Fruit fly (Drosophila melanogaster): ENCODE measurements around the gene laf.

laf gene

DNA sequence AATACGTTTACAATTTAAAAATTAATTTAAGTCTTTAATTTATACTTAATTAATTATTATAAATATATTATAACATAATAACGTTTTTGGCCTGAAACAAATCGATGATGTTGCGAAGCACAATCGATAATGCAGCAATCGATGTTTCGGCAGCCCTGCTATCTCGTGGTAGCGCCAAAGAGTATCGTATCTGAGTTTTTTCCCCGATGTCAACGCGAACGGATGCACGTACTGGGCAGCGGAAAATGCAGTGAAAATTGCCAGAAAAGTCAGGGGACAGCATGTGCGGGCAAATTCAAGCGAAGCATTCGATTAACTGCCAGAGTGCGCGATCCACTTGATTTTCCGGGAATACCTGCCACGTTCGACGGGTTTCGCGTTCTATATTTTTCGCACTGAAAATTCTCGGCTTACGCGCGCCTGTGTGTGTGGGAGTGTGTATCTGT lies 32.1 kb upstream of the laf start, which contains the start of gene Cdep (continued):
- TF ChIP-seq CG9215 (GFP tag; IDR thresholded peaks at IDR 0.05) (no peak), CG18764 (GFP tag; optimal IDR thresholded peaks at IDR 0.05) (peak; percentile 38), Nf-YA (GFP tag; IDR thresholded peaks at IDR 0.05) (no peak), pho (GFP tag; optimal IDR thresholded peaks at IDR 0.05) (no peak), jumu (GFP tag; optimal IDR thresholded peaks at IDR 0.05) (no peak), Jarid2 (GFP tag; optimal IDR thresholded peaks at IDR 0.05) (peak; percentile 80), fu2 (GFP tag; optimal IDR thresholded peaks at IDR 0.05) (no peak), gsb-n (tag; optimal IDR thresholded peaks at IDR 0.05) (peak; percentile 30), chn (GFP tag; optimal IDR thresholded peaks at IDR 0.05) (no peak), ap (GFP tag; IDR thresholded peaks at IDR 0.05) (no peak), CG7745 (tag; optimal IDR thresholded peaks at IDR 0.05) (no peak), CG8359 (GFP tag; optimal IDR thresholded peaks at IDR 0.05; ENCODE audit: borderline replicate concordance) (no peak), oc (tag; optimal IDR thresholded peaks at IDR 0.05) (no peak), E2f2 (GFP tag; IDR thresholded peaks at IDR 0.05) (peak; percentile 80), CTCF (GFP tag; optimal IDR thresholded peaks at IDR 0.05) (peak; percentile 53), Dad (GFP tag; optimal IDR thresholded peaks at IDR 0.05) (no peak), da (GFP tag; optimal IDR thresholded peaks at IDR 0.05) (no peak), ewg (GFP tag; optimal IDR thresholded peaks at IDR 0.05) (no peak), CG4854 (GFP tag; optimal IDR thresholded peaks at IDR 0.05) (no peak), klu (GFP tag; IDR thresholded peaks at IDR 0.05) (no peak), twi (tag; optimal IDR thresholded peaks at IDR 0.05) (no peak), CG11695 (GFP tag; IDR thresholded peaks at IDR 0.05) (no peak), dysf (GFP tag; IDR thresholded peaks at IDR 0.05) (peak; percentile 31; the same call in 2 of the 3 replicates), nerfin-2 (GFP tag; IDR thresholded peaks at IDR 0.05; ENCODE audit: partially characterized antibody) (peak; percentile 91), Awh (GFP tag; IDR thresholded peaks at IDR 0.05) (no peak), CG6813 (GFP tag; optimal IDR thresholded peaks at IDR 0.05) (no peak), CG6765 (GFP tag; optimal IDR thresholded peaks at IDR 0.05) (peak; percentile 60), CHES-1-like (GFP tag; optimal IDR thresholded peaks at IDR 0.05) (no peak), gt (GFP tag; IDR thresholded peaks at IDR 0.05) (no peak), jigr1 (GFP tag; IDR thresholded peaks at IDR 0.05) (no peak), B-H1 (GFP tag; IDR thresholded peaks at IDR 0.05) (no peak; the same call in 2 of the 3 replicates), BEAF-32 (GFP tag; optimal IDR thresholded peaks at IDR 0.05) (peak; percentile 91), Atf6 (GFP tag; IDR thresholded peaks at IDR 0.05) (no peak), CG33557 (GFP tag; optimal IDR thresholded peaks at IDR 0.05) (no peak), CG14965 (GFP tag; optimal IDR thresholded peaks at IDR 0.05; ENCODE audit: borderline replicate concordance) (no peak), peb (GFP tag; IDR thresholded peaks at IDR 0.05) (no peak), CG5245 (GFP tag; optimal IDR thresholded peaks at IDR 0.05) (no peak), hkb (optimal IDR thresholded peaks at IDR 0.05) (no peak), hkb (GFP tag; IDR thresholded peaks at IDR 0.05) (no peak), Lhr (GFP tag; optimal IDR thresholded peaks at IDR 0.05) (peak; percentile 14), CG8478 (optimal IDR thresholded peaks at IDR 0.05) (no peak), chm (GFP tag; IDR thresholded peaks at IDR 0.05) (peak; percentile 59; the same call in 1 of the 2 replicates), CG4424 (GFP tag; optimal IDR thresholded peaks at IDR 0.05) (peak; percentile 33), MTF-1 (GFP tag; optimal IDR thresholded peaks at IDR 0.05; ENCODE audit: borderline replicate concordance) (no peak), bsh (GFP tag; optimal IDR thresholded peaks at IDR 0.05) (peak in 1 of 2 experiments; percentile 34), Xrp1 (GFP tag; IDR thresholded peaks at IDR 0.05) (peak; percentile 31), HLH54F (GFP tag; optimal IDR thresholded peaks at IDR 0.05) (no peak), Neu2 (GFP tag; optimal IDR thresholded peaks at IDR 0.05; ENCODE audit: borderline replicate concordance) (no peak), HLHmδ (GFP tag; optimal IDR thresholded peaks at IDR 0.05) (peak; percentile 47), Tbp (GFP tag; optimal IDR thresholded peaks at IDR 0.05) (no peak), CG2129 (GFP tag; IDR thresholded peaks at IDR 0.05; ENCODE audit: partially characterized antibody) (peak; percentile 83), CG1233 (GFP tag; optimal IDR thresholded peaks at IDR 0.05) (peak; percentile 14), Ets97D (GFP tag; optimal IDR thresholded peaks at IDR 0.05) (peak; percentile 54)

All from whole organism, embryonic.